Worm (Caenorhabditis elegans) whole organism, young adult: ENCODE measurements around the gene hot-7.

Experiments used
- B0336.3 ChIP-seq: fragments of 200-800 bp; sonication (Bioruptor generic); IDR thresholded peaks from 2 replicates; pipeline ENCODE4 v1.3.6; 2022; ENCODE audit warnings: missing genetic modification characterization, missing compliant biosample characterization
- F10E7.11 ChIP-seq: sonication (generic microtip); optimal IDR thresholded peaks from 2 replicates; lab custom pipeline; 2017; ENCODE audit warnings: mild to moderate bottlenecking, missing genetic modification characterization, moderate library complexity, missing compliant biosample characterization
- F33H1.4 ChIP-seq: fragments of 200-800 bp; sonication (Bioruptor generic); IDR thresholded peaks from 2 replicates; pipeline ENCODE4 v1.3.6; 2022; ENCODE audit warnings: missing genetic modification reagents, missing genetic modification characterization, missing compliant biosample characterization
- Y56A3A.18 ChIP-seq: fragments of 200-800 bp; sonication (Bioruptor generic); IDR thresholded peaks from 2 replicates; pipeline ENCODE4 v1.3.6; 2022; ENCODE audit warnings: missing genetic modification reagents, missing genetic modification characterization, missing compliant biosample characterization
- Y67H2A.10 ChIP-seq: fragments of 200-800 bp; sonication (Bioruptor generic); conservative IDR thresholded peaks from 2 replicates; pipeline ENCODE4 v1.3.6; 2022; ENCODE audit warnings: missing genetic modification reagents, missing genetic modification characterization, missing compliant biosample characterization
- Y95B8A.8 ChIP-seq: fragments of 200-800 bp; sonication (Bioruptor generic); IDR thresholded peaks from 2 replicates; pipeline ENCODE4 v1.3.6; 2022; ENCODE audit warnings: missing genetic modification reagents, missing genetic modification characterization, missing compliant biosample characterization
- ama-1 ChIP-seq, 3 experiments: fragments of 150-350 bp in 1 of 3; sonication (generic microtip) in 2 of 3; optimal IDR thresholded peaks; 2 replicates each; lab custom pipeline; 2014 to 2018; ENCODE audit warnings: missing biosample characterization in 2 of 3, missing genetic modification characterization in 2 of 3, missing genetic modification reagents in 2 of 3
- aptf-3 ChIP-seq: fragments of 200-800 bp; sonication (Bioruptor generic); IDR thresholded peaks from 2 replicates; pipeline ENCODE4 v1.3.6; 2022; ENCODE audit warnings: missing genetic modification characterization, missing compliant biosample characterization
- atf-7 ChIP-seq: sonication (generic microtip); optimal IDR thresholded peaks from 2 replicates; lab custom pipeline; 2017; ENCODE audit warnings: mild to moderate bottlenecking, missing genetic modification characterization, missing compliant biosample characterization
- athp-1 ChIP-seq: sonication (generic microtip); optimal IDR thresholded peaks from 2 replicates; lab custom pipeline; 2017; ENCODE audit warnings: mild to moderate bottlenecking, missing genetic modification characterization, missing compliant biosample characterization
- cebp-1 ChIP-seq, 2 experiments: fragments of 200-800 bp in 1 of 2; sonication (Bioruptor generic) in 1 of 2; sonication (generic microtip) in 1 of 2; IDR thresholded peaks in 1 of 2; optimal IDR thresholded peaks in 1 of 2; 2 replicates each; pipeline versions ENCODE4 v1.3.6 to Lab custom; 2017 to 2022; ENCODE audit warnings: missing compliant biosample characterization in 2 of 2, missing genetic modification characterization in 2 of 2, mild to moderate bottlenecking in 1 of 2, missing genetic modification reagents in 1 of 2, moderate library complexity in 1 of 2
- ceh-27 ChIP-seq: fragments of 200-800 bp; sonication (Bioruptor generic); optimal IDR thresholded peaks from 2 replicates; lab custom pipeline; 2018; ENCODE audit warnings: mild to moderate bottlenecking, missing genetic modification characterization, moderate library complexity, missing compliant biosample characterization
- ceh-40 ChIP-seq: fragments of 200-800 bp; sonication (Bioruptor generic); IDR thresholded peaks from 2 replicates; pipeline ENCODE4 v1.3.6; 2022; ENCODE audit warnings: missing genetic modification characterization, missing compliant biosample characterization
- ceh-91 ChIP-seq: fragments of 200-800 bp; sonication (Bioruptor generic); IDR thresholded peaks from 2 replicates; pipeline ENCODE4 v1.3.6; 2022; ENCODE audit warnings: missing genetic modification reagents, missing genetic modification characterization, missing compliant biosample characterization
- egrh-3 ChIP-seq: fragments of 200-800 bp; sonication (Bioruptor generic); IDR thresholded peaks from 2 replicates; pipeline ENCODE4 v1.3.6; 2022; ENCODE audit warnings: missing genetic modification reagents, missing genetic modification characterization, missing compliant biosample characterization
- ekl-4 ChIP-seq: fragments of 200-800 bp; sonication (Bioruptor generic); IDR thresholded peaks from 2 replicates; pipeline ENCODE4 v1.3.6; 2022; ENCODE audit warnings: missing genetic modification reagents, missing genetic modification characterization, missing compliant biosample characterization
- him-1 ChIP-seq: sonication (generic microtip); optimal IDR thresholded peaks from 2 replicates; lab custom pipeline; 2016; ENCODE audit warnings: missing genotype, missing genetic modification reagents, missing genetic modification characterization, missing compliant biosample characterization
- hmg-20 ChIP-seq: fragments of 200-800 bp; sonication (Bioruptor generic); IDR thresholded peaks from 2 replicates; pipeline ENCODE4 v1.3.6; 2022; ENCODE audit warnings: missing genetic modification reagents, missing genetic modification characterization, missing compliant biosample characterization
- hrde-1 ChIP-seq: sonication (generic microtip); optimal IDR thresholded peaks from 2 replicates; lab custom pipeline; 2016; ENCODE audit warnings: missing genetic modification characterization, mild to moderate bottlenecking, missing compliant biosample characterization, moderate library complexity, missing genotype, missing genetic modification reagents, borderline replicate concordance
- let-526 ChIP-seq: fragments of 200-800 bp; sonication (Bioruptor generic); IDR thresholded peaks from 2 replicates; pipeline ENCODE4 v1.3.6; 2022; ENCODE audit warnings: missing genetic modification reagents, missing genetic modification characterization, missing compliant biosample characterization
- lsl-1 ChIP-seq: fragments of 200-800 bp; sonication (Bioruptor generic); optimal IDR thresholded peaks from 2 replicates; lab custom pipeline; 2018; ENCODE audit warnings: mild to moderate bottlenecking, missing genetic modification characterization, moderate library complexity, missing compliant biosample characterization
- madf-8 ChIP-seq: fragments of 200-800 bp; sonication (Bioruptor generic); conservative IDR thresholded peaks from 2 replicates; pipeline ENCODE4 v1.3.6; 2022; ENCODE audit warnings: missing genetic modification reagents, missing genetic modification characterization, missing compliant biosample characterization
- mel-28 ChIP-seq: sonication (generic microtip); optimal IDR thresholded peaks from 2 replicates; lab custom pipeline; 2016; ENCODE audit warnings: borderline replicate concordance, mild to moderate bottlenecking, missing genetic modification characterization, missing compliant biosample characterization
- nhr-27 ChIP-seq: fragments of 200-800 bp; sonication (Bioruptor generic); optimal IDR thresholded peaks from 2 replicates; lab custom pipeline; 2018; ENCODE audit warnings: mild to moderate bottlenecking, missing genetic modification characterization, moderate library complexity, missing compliant biosample characterization
- pbrm-1 ChIP-seq: fragments of 200-800 bp; sonication (Bioruptor generic); IDR thresholded peaks from 2 replicates; pipeline ENCODE4 v1.3.6; 2022; ENCODE audit warnings: missing genetic modification reagents, missing genetic modification characterization, missing compliant biosample characterization
- repo-1 ChIP-seq: sonication (generic microtip); optimal IDR thresholded peaks from 2 replicates; lab custom pipeline; 2017; ENCODE audit warnings: mild to moderate bottlenecking, missing genetic modification characterization, missing compliant biosample characterization
- sdz-38 ChIP-seq: sonication (generic microtip); optimal IDR thresholded peaks from 2 replicates; lab custom pipeline; 2016; ENCODE audit warnings: missing genotype, missing genetic modification characterization, missing compliant biosample characterization
- sea-2 ChIP-seq: fragments of 200-800 bp; sonication (Bioruptor generic); IDR thresholded peaks from 2 replicates; pipeline ENCODE4 v1.3.6; 2022; ENCODE audit warnings: missing genetic modification characterization, missing compliant biosample characterization
- tbp1 ChIP-seq: fragments of 200-800 bp; sonication (Bioruptor generic); optimal IDR thresholded peaks from 2 replicates; lab custom pipeline; 2018; ENCODE audit warnings: mild to moderate bottlenecking, missing genetic modification characterization, missing compliant biosample characterization
- tlf-1 ChIP-seq: fragments of 200-800 bp; sonication (Bioruptor generic); optimal IDR thresholded peaks from 2 replicates; lab custom pipeline; 2018; ENCODE audit warnings: mild to moderate bottlenecking, missing genetic modification characterization, missing compliant biosample characterization
- xnd-1 ChIP-seq: sonication (generic microtip); optimal IDR thresholded peaks from 2 replicates; lab custom pipeline; 2016; ENCODE audit warnings: missing genotype, missing genetic modification reagents, missing genetic modification characterization, missing compliant biosample characterization
- zfh-2 ChIP-seq: fragments of 200-800 bp; sonication (Bioruptor generic); conservative IDR thresholded peaks from 2 replicates; pipeline ENCODE4 v1.3.6; 2022; ENCODE audit warnings: missing genetic modification reagents, missing genetic modification characterization, missing compliant biosample characterization
- ztf-25 ChIP-seq: fragments of 200-800 bp; sonication (Bioruptor generic); IDR thresholded peaks from 2 replicates; pipeline ENCODE4 v1.3.6; 2022; ENCODE audit warnings: missing genetic modification reagents, missing genetic modification characterization, missing compliant biosample characterization

The hot-7 gene

ce11 chrII:14252057-14252456, 40.8 kb downstream of the hot-7 start, which contains the start of gene Y54G11A.2:
TSS of gene Y54G11A.2 (plus strand) at chrII:14252357.
- TF ChIP-seq ama-1 (optimal IDR thresholded peaks at IDR 0.05; lab: Kevin White, UChicago) (no peak), ama-1 (GFP tag; optimal IDR thresholded peaks at IDR 0.05; lab: Kevin White, UChicago) (no peak), hrde-1 (tag; lab: Kevin White, UChicago) (no peak), tlf-1 (no peak), Y67H2A.10 (GFP tag; lab: Robert Waterston, UW) (no peak), F10E7.11 (tag; lab: Kevin White, UChicago) (no peak), let-526 (GFP tag; lab: Robert Waterston, UW) (no peak), sdz-38 (tag; lab: Kevin White, UChicago) (no peak), Y95B8A.8 (no peak), tbp1 (no peak), sea-2 (no peak), ztf-25 (GFP tag; lab: Robert Waterston, UW) (no peak)

ce11 chrII:14255850-14256249, 44.6 kb downstream of the hot-7 start:
- TF ChIP-seq repo-1 (peak; percentile 19), Y67H2A.10 (GFP tag; lab: Robert Waterston, UW) (no peak), him-1 (tag; lab: Kevin White, UChicago) (peak; percentile 37), ceh-91 (GFP tag; lab: Robert Waterston, UW) (0 out of 2 replicates have a peak, but pooled peaks have one; percentile 19), cebp-1 (GFP tag; IDR thresholded peaks at IDR 0.05; lab: Robert Waterston, UW) (0 out of 2 replicates have a peak, but pooled peaks have one; percentile 8), cebp-1 (tag; optimal IDR thresholded peaks at IDR 0.05; lab: Kevin White, UChicago) (no peak), B0336.3 (GFP tag; lab: Robert Waterston, UW) (0 out of 2 replicates have a peak, but pooled peaks have one; percentile 9), madf-8 (no peak), hrde-1 (tag; lab: Kevin White, UChicago) (peak; percentile 65), athp-1 (peak; percentile 32), atf-7 (tag; lab: Kevin White, UChicago) (peak; percentile 45), hmg-20 (GFP tag; lab: Robert Waterston, UW) (no peak), lsl-1 (GFP tag; lab: Kevin White, UChicago) (peak; percentile 67), xnd-1 (tag; lab: Kevin White, UChicago) (peak; percentile 29), mel-28 (tag; lab: Kevin White, UChicago) (peak; percentile 26), ekl-4 (GFP tag; lab: Robert Waterston, UW) (0 out of 2 replicates have a peak, but pooled peaks have one; percentile 19)

ce11 chrII:14256779-14257178, 45.6 kb downstream of the hot-7 start, which contains the start of gene Y54G11A.19:
TSS of gene Y54G11A.19 (minus strand) at chrII:14256879.
- TF ChIP-seq ceh-27 (GFP tag; lab: Kevin White, UChicago) (no peak), nhr-27 (tag; lab: Kevin White, UChicago) (no peak), lsl-1 (GFP tag; lab: Kevin White, UChicago) (no peak), ceh-40 (GFP tag; lab: Robert Waterston, UW) (no peak), Y56A3A.18 (GFP tag; lab: Robert Waterston, UW) (no peak), aptf-3 (GFP tag; lab: Robert Waterston, UW) (no peak), pbrm-1 (GFP tag; lab: Robert Waterston, UW) (no peak)

- TF ChIP-seq F33H1.4 (GFP tag; lab: Robert Waterston, UW): no peak
- peak; percentile 54 for TF ChIP-seq zfh-2
- TF ChIP-seq egrh-3 (GFP tag; lab: Robert Waterston, UW): peak; percentile 45; the same call in 1 of the 2 replicates
- TF ChIP-seq, all 124 proteins: peak for 2
Observed at ce11 chrII:14257943-14258342, 46.7 kb downstream of the hot-7 start.
